Worm (Caenorhabditis elegans) whole organism, L4/young adult: ENCODE results near the gene T12B3.3.
A peak's percentile ranks its signal among the peaks of the same experiment; 100 is the strongest.
"Not testable (repeated sequence)": the region's sequence is repeated elsewhere in the genome, so short reads cannot be mapped to it uniquely, and the experiment has no call there.

Experiments
- W03F9.2 ChIP-seq: fragments of 150-350 bp; optimal IDR thresholded peaks from 2 replicates; lab custom pipeline; 2014; ENCODE audit warnings: missing biosample characterization, missing genetic modification characterization
- dao-5 ChIP-seq: sonication (generic microtip); optimal IDR thresholded peaks from 2 replicates; lab custom pipeline; 2016; ENCODE audit warnings: missing genotype, missing genetic modification characterization, moderate library complexity, missing compliant biosample characterization
- him-1 ChIP-seq: sonication (generic microtip); optimal IDR thresholded peaks from 2 replicates; lab custom pipeline; 2016; ENCODE audit warnings: missing genotype, missing genetic modification reagents, missing genetic modification characterization, missing compliant biosample characterization

Gene T12B3.3

DNA sequence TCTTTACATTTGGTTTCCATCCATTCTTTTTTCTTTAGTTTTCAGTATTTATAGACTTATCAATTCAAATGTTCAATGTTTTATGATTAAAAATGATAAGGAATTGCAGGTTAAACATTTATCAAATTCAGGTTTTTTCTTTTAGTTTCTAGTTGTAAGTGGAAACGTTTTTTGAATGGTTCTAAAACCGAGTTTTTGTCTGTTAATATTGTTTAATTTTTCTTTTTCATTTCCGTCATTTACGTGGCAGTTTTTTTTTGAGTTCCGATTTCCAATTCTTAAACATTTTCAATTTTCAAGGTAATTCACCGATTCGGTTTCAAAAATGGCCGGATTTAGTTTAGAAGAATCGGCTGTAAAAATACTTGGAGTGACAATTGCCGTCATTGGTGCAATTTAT lies at the start of gene T12B3.3:
Gene T12B3.3, plus strand, starts transcription at position 301 of the 400 bp plus-strand sequence.
- TF ChIP-seq him-1; W03F9.2 (tag; lab: Kevin White, UChicago); dao-5 (tag; lab: Kevin White, UChicago): not testable (repeated sequence)

DNA sequence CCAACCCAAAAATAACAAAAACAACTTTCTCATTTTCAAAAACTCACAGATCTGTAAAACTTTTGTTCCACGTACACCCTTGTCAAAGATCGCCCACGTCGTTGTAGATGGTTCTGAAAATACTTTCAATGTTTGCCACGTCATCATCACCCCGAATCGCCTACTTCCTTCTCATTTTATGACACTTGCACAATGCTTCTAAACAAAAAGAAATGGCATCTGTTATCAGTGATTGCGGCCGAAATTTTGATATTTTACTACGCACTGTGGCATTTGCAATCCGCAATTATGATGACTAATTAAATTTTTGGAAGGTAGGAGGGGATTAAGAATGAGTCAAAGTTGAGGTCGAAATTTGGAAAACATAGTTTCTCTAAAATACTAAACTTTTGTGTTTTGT lies 49.2 kb upstream of the T12B3.3 start:
- no peak for TF ChIP-seq dao-5 (tag; lab: Kevin White, UChicago)
- no peak for TF ChIP-seq him-1
- TF ChIP-seq W03F9.2 (tag; lab: Kevin White, UChicago) = no peak

ce11 chrIV:7326613-7327149 lies 48.3 kb upstream of the T12B3.3 start, which contains the start of gene ifo-1:
ifo-1 (minus strand) TSS chrIV:7326663.
- TF ChIP-seq dao-5 (tag; lab: Kevin White, UChicago) (no peak), W03F9.2 (tag; lab: Kevin White, UChicago) (no peak), him-1 (no peak)

- TF ChIP-seq W03F9.2 (tag; lab: Kevin White, UChicago) = no peak
Observed at ce11 chrIV:7328918-7329317, 46.0 kb upstream of the T12B3.3 start, which contains the start of gene sqst-2. sqst-2 (minus strand) TSS chrIV:7328975.

DNA sequence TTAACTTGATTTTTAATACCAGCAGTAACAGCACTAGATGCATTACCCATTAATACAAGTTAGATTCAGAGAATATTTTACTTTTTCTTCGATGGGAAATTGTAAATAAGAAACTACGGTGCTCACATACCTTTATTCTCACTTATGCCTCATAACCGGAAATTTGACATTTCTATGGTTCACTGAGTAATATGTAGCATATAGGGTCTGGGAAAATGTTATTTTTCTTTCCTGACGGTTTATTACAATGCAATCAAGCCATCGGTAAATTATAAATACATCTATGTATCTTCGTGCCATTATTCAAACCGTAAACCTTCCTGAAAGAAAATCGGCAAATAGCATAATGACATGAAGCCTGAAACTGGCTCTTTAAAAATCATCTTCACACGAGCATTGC lies 42.3 kb upstream of the T12B3.3 start, which contains the start of gene ocr-4:
Gene ocr-4, minus strand, starts transcription at position 101 of the 400 bp plus-strand sequence.
- TF ChIP-seq dao-5 (tag; lab: Kevin White, UChicago) (no peak), him-1 (no peak), W03F9.2 (tag; lab: Kevin White, UChicago) (no peak)

ce11 chrIV:7338042-7338441 lies 36.9 kb upstream of the T12B3.3 start:
- no peak for TF ChIP-seq dao-5 (tag; lab: Kevin White, UChicago)
- TF ChIP-seq W03F9.2 (tag; lab: Kevin White, UChicago) = no peak
- TF ChIP-seq him-1 = no peak

- TF ChIP-seq W03F9.2 (tag; lab: Kevin White, UChicago) (no peak), him-1 (no peak), dao-5 (tag; lab: Kevin White, UChicago) (no peak)
Observed at ce11 chrIV:7339095-7339494, 35.9 kb upstream of the T12B3.3 start.

DNA sequence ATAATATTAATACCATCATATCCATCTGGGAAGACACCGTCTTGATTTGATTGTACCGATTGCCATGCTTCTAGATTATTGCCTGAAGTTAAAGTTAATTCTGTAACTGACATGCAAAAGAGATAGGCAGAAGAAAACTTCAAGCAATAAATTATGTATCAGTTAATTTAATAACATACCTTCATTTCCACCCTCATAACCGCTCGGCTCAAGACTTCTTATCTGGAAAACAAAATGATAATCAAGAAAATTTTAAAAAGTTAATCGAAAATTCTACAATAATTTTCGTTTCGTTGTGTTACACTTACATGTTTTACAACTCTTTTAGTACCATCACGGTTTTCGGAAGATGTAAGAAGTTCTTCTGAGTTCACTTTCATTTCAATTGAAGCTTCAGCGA lies 32.8 kb upstream of the T12B3.3 start:
- TF ChIP-seq him-1 (no peak), dao-5 (tag; lab: Kevin White, UChicago) (no peak), W03F9.2 (tag; lab: Kevin White, UChicago) (no peak)

ce11 chrIV:7344020-7344419 lies 30.9 kb upstream of the T12B3.3 start:
- TF ChIP-seq him-1 (no peak), W03F9.2 (tag; lab: Kevin White, UChicago) (no peak), dao-5 (tag; lab: Kevin White, UChicago) (no peak)

DNA sequence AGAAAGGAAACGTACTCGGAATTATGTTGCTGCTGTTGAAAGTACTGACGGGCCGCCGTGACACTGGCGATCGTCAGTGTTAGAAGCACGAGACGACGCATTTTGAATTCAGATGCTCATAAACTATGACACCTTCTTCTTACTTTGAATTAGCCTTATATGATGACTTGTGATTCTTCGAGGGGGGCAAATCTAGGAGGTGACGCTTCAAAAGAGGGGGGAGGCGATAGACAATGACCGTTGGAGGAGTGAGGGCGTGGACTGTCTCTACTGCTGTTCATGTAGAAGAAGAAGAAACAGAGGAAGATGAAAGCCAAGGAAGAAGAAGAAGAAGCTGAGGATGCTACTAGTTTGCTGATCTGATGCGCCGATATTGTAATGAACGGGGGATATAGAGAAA lies 28.2 kb upstream of the T12B3.3 start, which contains the start of gene daf-42:
Gene daf-42, minus strand, starts transcription at position 101 of the 400 bp plus-strand sequence.
- TF ChIP-seq dao-5 (tag; lab: Kevin White, UChicago) (no peak), W03F9.2 (tag; lab: Kevin White, UChicago) (no peak), him-1 (no peak)

- TF ChIP-seq dao-5 (tag; lab: Kevin White, UChicago); him-1; W03F9.2 (tag; lab: Kevin White, UChicago): not testable (repeated sequence)
Observed at ce11 chrIV:7365011-7365410, 9.9 kb upstream of the T12B3.3 start, which contains the start of gene Y40C5A.4. Y40C5A.4 (minus strand) TSS chrIV:7365111.

DNA sequence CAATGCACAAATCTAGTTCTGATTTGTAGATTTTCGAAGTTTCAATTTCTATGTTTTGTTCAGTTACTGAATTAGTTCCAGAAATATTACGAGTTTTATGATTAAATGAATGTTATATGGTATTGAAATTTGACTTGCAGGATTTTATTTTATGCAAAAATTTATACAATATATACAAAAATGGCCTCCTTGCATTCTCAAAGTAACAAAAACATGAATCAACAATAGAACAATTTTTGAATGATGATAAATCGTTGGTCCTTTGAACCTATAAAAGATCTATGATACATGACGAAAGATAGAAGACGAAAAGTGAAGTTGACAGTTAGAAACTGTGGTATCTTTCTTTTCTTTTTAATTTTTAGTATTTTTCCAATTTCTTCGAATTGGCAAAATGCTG lies 1.6 kb downstream of the T12B3.3 start, which contains the start of gene T12B3.2:
Gene T12B3.2, plus strand, starts transcription at position 301 of the 400 bp plus-strand sequence.
- no peak for TF ChIP-seq W03F9.2 (tag; lab: Kevin White, UChicago)
- TF ChIP-seq dao-5 (tag; lab: Kevin White, UChicago) = no peak
- TF ChIP-seq him-1 = no peak

DNA sequence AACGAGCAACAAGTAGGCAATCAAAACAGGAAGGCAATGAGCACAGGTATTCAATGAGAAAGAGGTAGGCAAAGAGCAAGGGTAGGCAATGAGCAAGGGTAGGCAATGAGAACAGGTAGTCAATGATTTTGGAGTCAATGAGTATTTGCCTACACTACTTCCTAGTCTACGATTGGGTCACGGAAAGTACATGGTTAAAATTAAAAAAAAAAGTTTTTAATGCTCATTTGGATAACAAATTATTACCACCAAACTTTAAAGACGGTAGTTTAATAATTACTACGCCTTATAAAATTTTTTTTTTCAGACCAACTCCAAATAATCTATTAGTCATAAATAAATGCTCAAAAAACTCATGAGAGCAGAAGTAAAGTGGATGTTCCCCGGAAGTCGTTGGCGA lies 6.8 kb downstream of the T12B3.3 start, which contains the start of gene ptp-8:
Gene ptp-8, plus strand, starts transcription at position 301 of the 400 bp plus-strand sequence.
- TF ChIP-seq W03F9.2 (tag; lab: Kevin White, UChicago) (no peak), him-1 (no peak), dao-5 (tag; lab: Kevin White, UChicago) (no peak)

DNA sequence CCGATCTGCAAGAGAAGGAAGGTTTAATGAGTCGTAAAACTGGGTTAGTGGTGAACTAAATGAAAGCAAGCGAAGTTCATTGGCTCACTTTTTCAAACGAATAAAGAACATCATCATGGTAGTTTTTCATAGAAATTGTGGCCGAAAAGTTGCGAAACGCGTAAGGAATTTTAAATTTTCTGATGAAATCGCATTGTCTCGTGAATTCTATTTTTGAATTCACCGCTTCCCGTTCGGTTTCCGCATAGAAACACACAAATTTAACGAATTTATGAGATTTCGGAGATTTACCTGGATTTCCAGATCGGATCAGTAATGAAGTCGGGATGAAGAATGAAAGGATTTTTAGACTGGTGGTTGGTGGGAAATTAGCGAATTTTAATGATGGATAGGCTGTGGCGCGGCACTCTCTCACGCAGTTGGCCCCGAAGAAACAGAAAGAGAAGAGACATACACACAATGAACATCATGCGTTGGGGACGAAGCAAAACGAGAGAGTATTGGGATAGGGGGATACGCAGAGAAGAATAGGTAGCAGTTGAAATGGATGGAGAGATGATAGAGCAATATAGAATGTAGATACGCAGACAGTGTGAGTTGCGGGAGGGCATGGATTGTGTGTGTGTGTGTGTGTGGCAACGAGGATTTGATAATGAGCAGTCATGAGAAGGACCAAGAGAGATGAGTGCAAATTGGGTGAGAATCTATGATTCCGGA lies 12.0 kb downstream of the T12B3.3 start:
- TF ChIP-seq W03F9.2 (tag; lab: Kevin White, UChicago) (no peak), him-1 (peak; percentile 63)
